Worm (Caenorhabditis elegans): ENCODE data around the gene K01A11.1.

DNA sequence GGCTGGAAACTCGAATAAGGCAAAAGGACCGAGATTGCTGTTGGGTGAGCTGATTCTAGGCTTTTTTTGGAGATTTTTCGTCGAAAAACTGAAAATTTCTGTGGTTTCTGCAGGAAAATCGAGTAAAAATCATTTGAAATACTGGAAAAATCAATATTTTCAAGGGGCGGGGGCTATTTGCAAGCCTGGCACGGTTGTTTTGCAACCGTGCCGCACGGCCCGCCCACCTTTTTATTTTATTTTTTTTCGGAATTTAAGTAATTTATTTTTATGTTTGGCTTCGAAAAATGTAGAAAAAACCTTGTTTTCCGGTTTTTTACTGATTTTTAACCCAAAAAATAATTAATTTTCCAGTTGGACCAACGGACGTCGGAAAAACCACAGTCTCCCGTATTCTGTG lies 32.8 kb downstream of the K01A11.1 start:
- TF ChIP-seq snpc-4 (tag; optimal IDR thresholded peaks at IDR 0.05) (no peak), ztf-11 (tag; optimal IDR thresholded peaks at IDR 0.05) (no peak), lsy-2 (tag; optimal IDR thresholded peaks at IDR 0.05) (no peak), lin-32 (GFP tag; optimal IDR thresholded peaks at IDR 0.05) (no peak), blmp-1 (tag; optimal IDR thresholded peaks at IDR 0.05) (no peak), elt-1 (tag; optimal IDR thresholded peaks at IDR 0.05; ENCODE audit: borderline replicate concordance, insufficient read depth) (no peak), elt-3 (tag; optimal IDR thresholded peaks at IDR 0.05) (no peak), ces-1 (GFP tag; optimal IDR thresholded peaks at IDR 0.05) (no peak), pha-4 (tag; optimal IDR thresholded peaks at IDR 0.05) (no peak), mep-1 (tag; optimal IDR thresholded peaks at IDR 0.05) (no peak), hlh-1 (tag; optimal IDR thresholded peaks at IDR 0.05) (no peak), mab-5 (tag; optimal IDR thresholded peaks at IDR 0.05) (no peak), unc-62 (GFP tag; optimal IDR thresholded peaks at IDR 0.05) (no peak)
